Fruit fly (Drosophila melanogaster): ENCODE results near the gene jim.

- TF ChIP-seq Ets98B (GFP tag; IDR thresholded peaks at IDR 0.05) (no peak), gl (tag; optimal IDR thresholded peaks at IDR 0.05) (no peak), fd96Ca (GFP tag; IDR thresholded peaks at IDR 0.05) (no peak), CG4496 (GFP tag; IDR thresholded peaks at IDR 0.05) (no peak), CG9948 (tag; optimal IDR thresholded peaks at IDR 0.05) (no peak), EcR (GFP tag; optimal IDR thresholded peaks at IDR 0.05) (no peak), D1 (tag; optimal IDR thresholded peaks at IDR 0.05) (no peak), Pif1B (GFP tag; optimal IDR thresholded peaks at IDR 0.05) (no peak), CG13204 (GFP tag; optimal IDR thresholded peaks at IDR 0.05) (no peak)
Observed at dm6 chr3L:22871845-22872361, 36.9 kb upstream of the jim start, which contains the start of the genes CG11109 and Arf1.
